Worm (Caenorhabditis elegans) whole organism, L4 larva: Measurements from ENCODE around the gene fbxa-18.

ENCODE experiments used
- F10B5.3 ChIP-seq: sonication (generic microtip); optimal IDR thresholded peaks from 2 replicates; lab custom pipeline; 2016; ENCODE audit warnings: mild to moderate bottlenecking, missing genetic modification characterization, missing compliant biosample characterization
- F37D6.2 ChIP-seq: sonication (generic microtip); optimal IDR thresholded peaks from 2 replicates; lab custom pipeline; 2016; ENCODE audit warnings: mild to moderate bottlenecking, missing genetic modification characterization, missing compliant biosample characterization
- F44E2.7 ChIP-seq: fragments of 200-800 bp; sonication (Bioruptor generic); IDR thresholded peaks from 2 replicates; pipeline ENCODE4 v2.1.2; 2022; ENCODE audit warnings: missing genetic modification characterization, missing compliant biosample characterization
- Y75B8A.6 ChIP-seq: fragments of 200-800 bp; sonication (Bioruptor generic); IDR thresholded peaks from 2 replicates; pipeline ENCODE4 v1.3.6; 2022; ENCODE audit warnings: missing genetic modification reagents, missing genetic modification characterization, missing compliant biosample characterization
- aly-2 ChIP-seq: sonication (generic microtip); optimal IDR thresholded peaks from 2 replicates; lab custom pipeline; 2018; ENCODE audit warnings: missing biosample characterization, missing genetic modification characterization
- ceh-20 ChIP-seq: fragments of 200-800 bp; sonication (Bioruptor generic); IDR thresholded peaks from 2 replicates; pipeline ENCODE4 v1.3.6; 2022; ENCODE audit warnings: missing genetic modification reagents, missing genetic modification characterization, missing compliant biosample characterization
- ceh-44 ChIP-seq: fragments of 200-800 bp; sonication (Bioruptor generic); IDR thresholded peaks from 2 replicates; pipeline ENCODE4 v1.3.6; 2022; ENCODE audit warnings: missing genetic modification reagents, missing genetic modification characterization, missing compliant biosample characterization
- ceh-62 ChIP-seq: sonication (generic microtip); optimal IDR thresholded peaks from 2 replicates; lab custom pipeline; 2017; ENCODE audit warnings: missing biosample characterization, missing genetic modification characterization
- ces-1 ChIP-seq: fragments of 150-350 bp; sonication (generic microtip); optimal IDR thresholded peaks from 4 replicates; lab custom pipeline; 2014; ENCODE audit warnings: missing biosample characterization, missing genetic modification reagents, missing genetic modification characterization
- daf-16 ChIP-seq, 3 experiments: sonication (generic microtip); optimal IDR thresholded peaks; 2 replicates each; lab custom pipeline; 2016 to 2017; ENCODE audit warnings: missing genetic modification characterization in 3 of 3, missing genetic modification reagents in 3 of 3, mild to moderate bottlenecking in 2 of 3, missing compliant biosample characterization in 2 of 3, missing biosample characterization in 1 of 3, moderate library complexity in 1 of 3
- daf-8 ChIP-seq: fragments of 200-800 bp; sonication (Bioruptor generic); IDR thresholded peaks from 2 replicates; pipeline ENCODE4 v1.3.6; 2022; ENCODE audit warnings: missing genetic modification characterization, missing compliant biosample characterization
- dmd-6 ChIP-seq: fragments of 200-800 bp; sonication (Bioruptor generic); IDR thresholded peaks from 2 replicates; pipeline ENCODE4 v1.3.6; 2022; ENCODE audit warnings: missing genetic modification reagents, missing genetic modification characterization, missing compliant biosample characterization
- fkh-10 ChIP-seq: fragments of 150-350 bp; optimal IDR thresholded peaks from 2 replicates; lab custom pipeline; 2014; ENCODE audit warnings: missing biosample characterization, missing genetic modification reagents, missing genetic modification characterization
- hif-1 ChIP-seq, 2 experiments: sonication (generic microtip); optimal IDR thresholded peaks; 2 replicates each; lab custom pipeline; 2016 to 2017; ENCODE audit warnings: missing compliant biosample characterization in 2 of 2, missing genetic modification characterization in 2 of 2, missing genetic modification reagents in 2 of 2, missing genotype in 2 of 2, mild to moderate bottlenecking in 1 of 2
- hlh-30 ChIP-seq: sonication (generic microtip); optimal IDR thresholded peaks from 2 replicates; lab custom pipeline; 2017; ENCODE audit warnings: antibody characterized with exemption, mild to moderate bottlenecking, missing genetic modification characterization, missing compliant biosample characterization; ENCODE audit not compliant: insufficient read depth
- hmg-1.1 ChIP-seq: fragments of 200-800 bp; sonication (Bioruptor generic); IDR thresholded peaks from 2 replicates; pipeline ENCODE4 v1.3.6; 2022; ENCODE audit warnings: missing genetic modification reagents, missing genetic modification characterization, missing compliant biosample characterization
- lin-1 ChIP-seq: fragments of 200-800 bp; sonication (Bioruptor generic); IDR thresholded peaks from 2 replicates; pipeline ENCODE4 v1.3.6; 2022; ENCODE audit warnings: missing genetic modification reagents, missing genetic modification characterization, missing compliant biosample characterization
- lin-13 ChIP-seq: fragments of 150-350 bp; optimal IDR thresholded peaks from 2 replicates; lab custom pipeline; 2014; ENCODE audit warnings: missing biosample characterization, missing genetic modification reagents, missing genetic modification characterization
- lin-29 ChIP-seq: fragments of 200-800 bp; sonication (Bioruptor generic); IDR thresholded peaks from 2 replicates; pipeline ENCODE4 v1.3.6; 2022; ENCODE audit warnings: missing genetic modification reagents, missing genetic modification characterization, missing compliant biosample characterization
- lir-3 ChIP-seq: sonication (generic microtip); optimal IDR thresholded peaks from 2 replicates; lab custom pipeline; 2016; ENCODE audit warnings: mild to moderate bottlenecking, missing genetic modification characterization, missing compliant biosample characterization
- mdl-1 ChIP-seq, 2 experiments: fragments of 150-350 bp in 1 of 2; sonication (generic microtip) in 1 of 2; optimal IDR thresholded peaks; 2 replicates each; lab custom pipeline; 2014 to 2017; ENCODE audit warnings: missing biosample characterization in 2 of 2, missing genetic modification characterization in 2 of 2
- mep-1 ChIP-seq: fragments of 150-350 bp; sonication (generic microtip); optimal IDR thresholded peaks from 3 replicates; lab custom pipeline; 2014; ENCODE audit warnings: missing biosample characterization, missing genetic modification characterization
- mxl-3 ChIP-seq: fragments of 200-800 bp; sonication (Bioruptor generic); optimal IDR thresholded peaks from 2 replicates; lab custom pipeline; 2018; ENCODE audit warnings: mild to moderate bottlenecking, missing genetic modification characterization, missing compliant biosample characterization
- nhr-25 ChIP-seq: sonication (generic microtip); optimal IDR thresholded peaks from 2 replicates; lab custom pipeline; 2017; ENCODE audit warnings: missing genetic modification characterization, mild to moderate bottlenecking, missing compliant biosample characterization, antibody characterized with exemption, moderate library complexity, borderline replicate concordance; ENCODE audit not compliant: insufficient read depth
- nhr-28 ChIP-seq: fragments of 150-350 bp; optimal IDR thresholded peaks from 2 replicates; lab custom pipeline; 2014; ENCODE audit warnings: missing biosample characterization, missing genetic modification characterization
- nhr-41 ChIP-seq: fragments of 200-800 bp; sonication (Bioruptor generic); IDR thresholded peaks from 2 replicates; pipeline ENCODE4 v1.3.6; 2022; ENCODE audit warnings: missing genetic modification reagents, missing genetic modification characterization, missing compliant biosample characterization
- nhr-48 ChIP-seq: sonication (generic microtip); optimal IDR thresholded peaks from 2 replicates; lab custom pipeline; 2016; ENCODE audit warnings: mild to moderate bottlenecking, missing genetic modification characterization, missing compliant biosample characterization
- nhr-6 ChIP-seq: fragments of 150-350 bp; optimal IDR thresholded peaks from 2 replicates; lab custom pipeline; 2014; ENCODE audit warnings: missing biosample characterization, missing genetic modification characterization
- nhr-77 ChIP-seq: fragments of 150-350 bp; optimal IDR thresholded peaks from 2 replicates; lab custom pipeline; 2014; ENCODE audit warnings: missing biosample characterization, missing genetic modification characterization
- pha-4 ChIP-seq, 2 experiments: fragments of 150-350 bp in 1 of 2; fragments of 200-800 bp in 1 of 2; sonication (Bioruptor generic) in 1 of 2; IDR thresholded peaks in 1 of 2; optimal IDR thresholded peaks in 1 of 2; 2 replicates each; pipeline versions ENCODE4 v1.3.6 to Lab custom; 2014 to 2022; ENCODE audit warnings: missing genetic modification characterization in 2 of 2, missing genetic modification reagents in 2 of 2, missing biosample characterization in 1 of 2, missing compliant biosample characterization in 1 of 2
- php-3 ChIP-seq: fragments of 200-800 bp; sonication (Bioruptor generic); IDR thresholded peaks from 2 replicates; pipeline ENCODE4 v1.3.6; 2022; ENCODE audit warnings: missing genetic modification reagents, missing genetic modification characterization, missing compliant biosample characterization
- pqm-1 ChIP-seq: sonication (generic microtip); optimal IDR thresholded peaks from 2 replicates; lab custom pipeline; 2017; ENCODE audit warnings: missing biosample characterization, missing genetic modification characterization
- sdz-12 ChIP-seq: fragments of 200-800 bp; sonication (Bioruptor generic); optimal IDR thresholded peaks from 2 replicates; lab custom pipeline; 2018; ENCODE audit warnings: mild to moderate bottlenecking, missing genetic modification characterization, missing compliant biosample characterization
- snpc-1.2 ChIP-seq: fragments of 200-800 bp; sonication (Bioruptor generic); IDR thresholded peaks from 2 replicates; pipeline ENCODE4 v1.3.6; 2022; ENCODE audit warnings: missing genetic modification reagents, missing genetic modification characterization, missing compliant biosample characterization
- spr-3 ChIP-seq: fragments of 200-800 bp; sonication (Bioruptor generic); optimal IDR thresholded peaks from 2 replicates; lab custom pipeline; 2018; ENCODE audit warnings: mild to moderate bottlenecking, missing genetic modification characterization, missing compliant biosample characterization
- unc-62 ChIP-seq, 3 experiments: fragments of 150-350 bp in 1 of 3; sonication (generic microtip); optimal IDR thresholded peaks in 2 of 3; peaks in 1 of 3; 1 replicate in 1 of 3; 2 replicates in 2 of 3; lab custom pipeline; 2014 to 2017; ENCODE audit warnings: missing biosample characterization in 3 of 3, missing genetic modification characterization in 3 of 3, missing genetic modification reagents in 3 of 3, missing genotype in 1 of 3
- zag-1 ChIP-seq: fragments of 150-350 bp; optimal IDR thresholded peaks from 2 replicates; lab custom pipeline; 2014; ENCODE audit warnings: missing biosample characterization, missing genetic modification characterization
- zip-11 ChIP-seq: fragments of 200-800 bp; sonication (Bioruptor generic); IDR thresholded peaks from 2 replicates; pipeline ENCODE4 v1.3.6; 2022; ENCODE audit warnings: missing genetic modification characterization, missing compliant biosample characterization
- ztf-7 ChIP-seq: fragments of 150-350 bp; optimal IDR thresholded peaks from 2 replicates; lab custom pipeline; 2014; ENCODE audit warnings: missing biosample characterization, missing genetic modification characterization

The fbxa-18 gene

ce11 chrV:16171721-16172120 is 29.2 kb downstream of the fbxa-18 start, which contains the start of gene K05D4.9:
Gene K05D4.9, minus strand, starts transcription at chrV:16171821.
- peak in 1 of 2 experiments; percentile 41 for TF ChIP-seq unc-62 (GFP tag; optimal IDR thresholded peaks at IDR 0.05 in 1 of 2; lab: Kevin White, UChicago)
- no peak for TF ChIP-seq unc-62 (tag; optimal IDR thresholded peaks at IDR 0.05; lab: Kevin White, UChicago)
- TF ChIP-seq lin-13 (GFP tag; lab: Kevin White, UChicago): no peak
- TF ChIP-seq nhr-6: no peak
- no peak for TF ChIP-seq zag-1 (tag; lab: Kevin White, UChicago)
- TF ChIP-seq spr-3 (GFP tag; lab: Kevin White, UChicago): no peak
- TF ChIP-seq ceh-62: no peak

- TF ChIP-seq nhr-48 (tag; lab: Kevin White, UChicago): no peak
- no peak for TF ChIP-seq daf-8 (GFP tag; lab: Robert Waterston, UW)
- no peak for TF ChIP-seq ceh-44
- TF ChIP-seq, all 104 proteins: peak for 0
Measured at ce11 chrV:16174109-16174508, 31.6 kb downstream of the fbxa-18 start.

ce11 chrV:16175227-16175626 is 32.8 kb downstream of the fbxa-18 start:
- TF ChIP-seq daf-16 (GFP tag; optimal IDR thresholded peaks at IDR 0.05; lab: Kevin White, UChicago): no peak
- TF ChIP-seq daf-16 (tag; optimal IDR thresholded peaks at IDR 0.05; lab: Kevin White, UChicago): peak; percentile 77
- peak; percentile 44; the same call in 1 of the 2 replicates for TF ChIP-seq php-3
- TF ChIP-seq ceh-20: no peak
- TF ChIP-seq pqm-1 (tag; lab: Kevin White, UChicago): peak; percentile 59
- peak; percentile 58 for TF ChIP-seq nhr-28 (tag; lab: Kevin White, UChicago)

- TF ChIP-seq nhr-41 (no peak), mdl-1 (tag; optimal IDR thresholded peaks at IDR 0.05; lab: Kevin White, UChicago) (no peak), aly-2 (no peak), hlh-30 (tag; lab: Kevin White, UChicago) (no peak), fkh-10 (no peak), F37D6.2 (tag; lab: Kevin White, UChicago) (no peak), pha-4 (GFP tag; IDR thresholded peaks at IDR 0.05; lab: Robert Waterston, UW) (no peak), pha-4 (tag; optimal IDR thresholded peaks at IDR 0.05; lab: Kevin White, UChicago) (no peak)
Measured at ce11 chrV:16175757-16176156, 33.3 kb downstream of the fbxa-18 start, which contains the start of gene cyp-33D1. Gene cyp-33D1, minus strand, starts transcription at chrV:16175857.

- TF ChIP-seq sdz-12 (GFP tag; lab: Kevin White, UChicago) (no peak), ces-1 (GFP tag; lab: Kevin White, UChicago) (no peak), mxl-3 (no peak), daf-8 (GFP tag; lab: Robert Waterston, UW) (no peak), nhr-48 (tag; lab: Kevin White, UChicago) (no peak), lir-3 (tag; lab: Kevin White, UChicago) (no peak), snpc-1.2 (GFP tag; lab: Robert Waterston, UW) (no peak), nhr-77 (tag; lab: Kevin White, UChicago) (no peak), ztf-7 (tag; lab: Kevin White, UChicago) (no peak), nhr-25 (no peak), hmg-1.1 (GFP tag; lab: Robert Waterston, UW) (no peak), zip-11 (GFP tag; lab: Robert Waterston, UW) (no peak), F44E2.7 (GFP tag; lab: Robert Waterston, UW) (no peak), dmd-6 (GFP tag; lab: Robert Waterston, UW) (no peak), lin-1 (no peak), F10B5.3 (tag; lab: Kevin White, UChicago) (no peak), Y75B8A.6 (GFP tag; lab: Robert Waterston, UW) (no peak), lin-29 (GFP tag; lab: Robert Waterston, UW) (no peak), hif-1 (tag; optimal IDR thresholded peaks at IDR 0.05; lab: Kevin White, UChicago) (no peak), mep-1 (tag; lab: Kevin White, UChicago) (no peak)
Measured at ce11 chrV:16180350-16180749, 37.9 kb downstream of the fbxa-18 start, which contains the start of gene str-106. Gene str-106, plus strand, starts transcription at chrV:16180650.
